Fruit fly (Drosophila melanogaster) whole organism, prepupa: Measurements from ENCODE around the gene PQBP1.

Source experiments
- CG10669 ChIP-seq: fragments of 200-800 bp; sonication (Bioruptor generic); optimal IDR thresholded peaks from 3 replicates; lab custom pipeline; 2018; ENCODE audit warnings: missing biosample characterization, mild to moderate bottlenecking, missing genetic modification characterization, moderate library complexity
- CG1621 ChIP-seq: fragments of 200-800 bp; sonication (Bioruptor generic); optimal IDR thresholded peaks from 3 replicates; lab custom pipeline; 2018; ENCODE audit warnings: missing biosample characterization, mild to moderate bottlenecking, missing genetic modification characterization
- CG6792 ChIP-seq: fragments of 200-800 bp; sonication (Bioruptor generic); optimal IDR thresholded peaks from 3 replicates; lab custom pipeline; 2016; ENCODE audit warnings: missing biosample characterization, missing genetic modification characterization
- CG8319 ChIP-seq: fragments of 200-800 bp; sonication (Bioruptor generic); optimal IDR thresholded peaks from 3 replicates; lab custom pipeline; 2016; ENCODE audit warnings: missing biosample characterization, missing genetic modification characterization
- Eip75B ChIP-seq: fragments of 200-800 bp; sonication (Bioruptor generic); optimal IDR thresholded peaks from 3 replicates; lab custom pipeline; 2016; ENCODE audit warnings: missing biosample characterization, missing genetic modification characterization
- Ets21C ChIP-seq: fragments of 200-800 bp; sonication (Bioruptor generic); optimal IDR thresholded peaks from 3 replicates; lab custom pipeline; 2016; ENCODE audit warnings: missing biosample characterization, missing genetic modification characterization
- Gug ChIP-seq: fragments of 200-800 bp; sonication (Bioruptor generic); IDR thresholded peaks from 2 replicates; pipeline ENCODE4 v1.3.6; 2022; ENCODE audit warnings: missing biosample characterization, missing genetic modification characterization
- Hr38 ChIP-seq: sonication (Bioruptor generic); optimal IDR thresholded peaks from 2 replicates; lab custom pipeline; 2016; ENCODE audit warnings: missing biosample characterization, missing genetic modification characterization
- Hr39 ChIP-seq: fragments of 200-800 bp; sonication (Bioruptor generic); optimal IDR thresholded peaks from 2 replicates; lab custom pipeline; 2016; ENCODE audit warnings: missing biosample characterization, missing genetic modification characterization
- Smox ChIP-seq: fragments of 200-800 bp; sonication (Bioruptor generic); optimal IDR thresholded peaks from 3 replicates; lab custom pipeline; 2016; ENCODE audit warnings: missing biosample characterization, missing genetic modification characterization
- Sox102F ChIP-seq: fragments of 200-800 bp; sonication (Bioruptor generic); optimal IDR thresholded peaks from 2 replicates; lab custom pipeline; 2016; ENCODE audit warnings: missing biosample characterization, mild to moderate bottlenecking, missing genetic modification characterization
- Sox14 ChIP-seq: fragments of 200-800 bp; sonication (Bioruptor generic); optimal IDR thresholded peaks from 3 replicates; lab custom pipeline; 2016; ENCODE audit warnings: missing biosample characterization, missing genetic modification characterization
- achi ChIP-seq: fragments of 200-800 bp; sonication (Bioruptor generic); optimal IDR thresholded peaks from 3 replicates; lab custom pipeline; 2016; ENCODE audit warnings: missing biosample characterization, missing genetic modification characterization
- acj6 ChIP-seq: fragments of 200-800 bp; sonication (Bioruptor generic); optimal IDR thresholded peaks from 3 replicates; lab custom pipeline; 2016; ENCODE audit warnings: missing biosample characterization, missing genetic modification characterization
- lz ChIP-seq: fragments of 200-800 bp; sonication (Bioruptor generic); optimal IDR thresholded peaks from 3 replicates; lab custom pipeline; 2016; ENCODE audit warnings: missing biosample characterization, missing genetic modification characterization
- salr ChIP-seq, 2 experiments: fragments of 200-800 bp; sonication (Bioruptor generic); optimal IDR thresholded peaks; 3 replicates each; lab custom pipeline; 2016 to 2018; ENCODE audit warnings: missing biosample characterization in 2 of 2, missing genetic modification characterization in 2 of 2, mild to moderate bottlenecking in 1 of 2
- ss ChIP-seq, 2 experiments: fragments of 200-800 bp; sonication (Bioruptor generic); optimal IDR thresholded peaks; 2 replicates in 1 of 2; 3 replicates in 1 of 2; lab custom pipeline; 2017 to 2018; ENCODE audit warnings: mild to moderate bottlenecking in 2 of 2, missing biosample characterization in 2 of 2, missing genetic modification characterization in 2 of 2, moderate library complexity in 1 of 2
- svp ChIP-seq: fragments of 200-800 bp; sonication (Bioruptor generic); peaks from one replicate; lab custom pipeline; 2016; ENCODE audit warnings: missing biosample characterization, missing genetic modification characterization
- vri ChIP-seq: fragments of 200-800 bp; sonication (Bioruptor generic); optimal IDR thresholded peaks from 3 replicates; lab custom pipeline; 2016; ENCODE audit warnings: missing biosample characterization, mild to moderate bottlenecking, missing genetic modification characterization

PQBP1 gene

DNA sequence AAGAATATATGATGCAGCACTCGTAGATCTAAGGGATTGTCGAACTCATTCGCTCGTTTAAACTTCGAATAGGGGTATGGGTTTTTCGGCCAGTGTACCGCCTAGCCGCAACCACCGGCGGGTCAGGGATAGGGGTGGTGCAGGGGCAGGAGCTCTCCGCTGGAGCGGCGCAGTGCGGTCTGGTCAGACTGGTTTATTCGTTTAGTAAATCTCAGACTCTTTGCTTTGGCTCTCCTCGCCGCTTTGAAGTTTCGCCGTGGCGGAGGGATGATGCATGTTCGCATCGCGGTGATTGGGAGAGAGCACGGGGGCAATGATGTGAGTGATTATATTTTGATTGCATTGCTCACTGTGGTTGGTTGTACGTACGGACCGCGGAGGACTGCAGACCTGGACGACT is 16.8 kb downstream of the PQBP1 start, which contains the start of gene fd96Ca:
TSS of gene fd96Ca (plus strand) at position 337 of the 400 bp plus-strand sequence.
- TF ChIP-seq Eip75B (GFP tag; lab: Kevin White, UChicago): no peak
- TF ChIP-seq CG1621: peak; percentile 3

dm6 chr3R:25094639-25095038 is 29.0 kb downstream of the PQBP1 start, which contains the start of gene fd96Cb:
fd96Cb (plus strand) TSS chr3R:25095012.
- TF ChIP-seq ss (GFP tag; optimal IDR thresholded peaks at IDR 0.05; lab: Kevin White, UChicago) (peak in 1 of 2 experiments; percentile 32), Gug (GFP tag; lab: Robert Waterston, UW) (no peak), lz (GFP tag; lab: Kevin White, UChicago) (no peak), CG1621 (peak; percentile 87)

DNA sequence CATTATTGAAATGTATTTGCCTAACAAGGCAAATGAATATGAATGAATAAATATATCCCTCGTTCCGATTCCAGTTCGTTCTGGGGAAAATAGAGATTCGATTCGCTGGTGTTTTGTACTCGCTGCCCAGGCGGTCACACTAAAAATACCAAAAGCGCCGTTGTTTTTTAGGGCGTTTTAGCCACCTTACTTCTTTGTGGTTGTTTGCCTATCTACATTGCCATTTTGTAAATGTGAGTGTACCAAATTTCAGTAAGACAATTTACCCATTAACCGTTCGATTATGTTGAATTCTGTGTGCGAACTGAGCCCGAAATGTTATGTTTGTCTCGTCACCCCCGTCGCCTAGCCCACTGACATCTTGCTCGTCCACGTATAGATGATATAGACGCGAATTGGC is 31.9 kb downstream of the PQBP1 start, which contains the start of the genes CG33095 and CG33096:
TSS of gene CG33095 (plus strand) at position 187 of the 400 bp plus-strand sequence.
TSS of gene CG33096 (plus strand) at position 187 of the 400 bp plus-strand sequence.
- no peak for TF ChIP-seq Hr39 (GFP tag; lab: Kevin White, UChicago)
- TF ChIP-seq Sox14: peak; percentile 79
- TF ChIP-seq, all 60 proteins: peak for 1

- TF ChIP-seq Sox102F (GFP tag; lab: Kevin White, UChicago) (no peak), CG1621 (no peak), vri (peak; percentile 57)
These were observed 36.7 kb downstream of the PQBP1 start, which contains the start of gene CG45095 for dm6 chr3R:25102253-25102652. CG45095 (plus strand) TSS chr3R:25102553.

dm6 chr3R:25108932-25109331 is 43.3 kb downstream of the PQBP1 start, which contains the start of gene CG34027:
CG34027 (minus strand) TSS chr3R:25109032.
- TF ChIP-seq CG6792 (GFP tag; lab: Kevin White, UChicago) (no peak), Hr38 (GFP tag; lab: Kevin White, UChicago) (no peak), acj6 (GFP tag; lab: Kevin White, UChicago) (no peak)

DNA sequence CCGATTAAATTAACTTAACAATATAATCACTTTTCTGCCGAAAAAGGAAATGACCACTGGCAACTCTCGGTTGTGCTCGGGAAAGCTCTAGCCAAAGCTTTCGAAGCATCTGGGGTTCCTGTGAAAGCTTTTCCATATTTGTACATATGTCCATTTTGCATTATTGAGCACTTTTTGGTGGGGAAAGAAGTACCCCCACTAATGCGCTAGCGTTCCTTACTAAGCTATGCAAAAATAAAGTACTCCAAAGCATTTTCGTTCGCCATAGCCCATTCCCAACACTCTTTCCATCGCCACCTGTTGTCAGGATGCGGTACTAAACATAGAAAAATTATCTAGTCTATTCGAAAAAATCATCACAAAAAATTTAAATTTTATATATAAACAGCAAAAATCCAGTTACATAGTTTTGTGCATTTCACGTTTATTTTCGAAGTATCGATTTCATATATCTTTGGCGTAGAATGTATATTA is 46.9 kb downstream of the PQBP1 start, which contains the start of gene Nepl16:
TSS of gene Nepl16 (minus strand) at position 51 of the 474 bp plus-strand sequence.
- TF ChIP-seq achi: no peak
- TF ChIP-seq svp: no peak
- TF ChIP-seq Smox (GFP tag; lab: Kevin White, UChicago): no peak
- TF ChIP-seq CG10669 (GFP tag; lab: Kevin White, UChicago): no peak
- TF ChIP-seq salr (GFP tag; optimal IDR thresholded peaks at IDR 0.05; lab: Kevin White, UChicago): no peak
- TF ChIP-seq vri: no peak
- no peak for TF ChIP-seq Sox14
- TF ChIP-seq CG8319 (GFP tag; lab: Kevin White, UChicago): no peak
- no peak for TF ChIP-seq Ets21C (GFP tag; lab: Kevin White, UChicago)
